Worm (Caenorhabditis elegans): Measurements from ENCODE around the gene mkk-4.

- TF ChIP-seq lin-39 (tag; optimal IDR thresholded peaks at IDR 0.05) (no peak), aly-2 (tag; optimal IDR thresholded peaks at IDR 0.05) (no peak), skn-1 (tag; optimal IDR thresholded peaks at IDR 0.05) (no peak), unc-62 (GFP tag; optimal IDR thresholded peaks at IDR 0.05) (no peak), elt-3 (tag; optimal IDR thresholded peaks at IDR 0.05) (peak in 1 of 6 experiments; percentile 2), nhr-19 (GFP tag; conservative IDR thresholded peaks at IDR 0.05) (no peak), pqm-1 (tag; optimal IDR thresholded peaks at IDR 0.05) (no peak), nhr-11 (tag; optimal IDR thresholded peaks at IDR 0.05) (no peak), alr-1 (tag; optimal IDR thresholded peaks at IDR 0.05; ENCODE audit: borderline replicate concordance) (no peak)
Measured at ce11 chrX:10053742-10054409, 26.2 kb downstream of the mkk-4 start, which contains the start of gene cbs-1.

Data from whole organism, L1 larva.